Worm (Caenorhabditis elegans) whole organism, early embryonic: ENCODE measurements around the gene txdc-12.2.

ENCODE experiments used
- B0310.2 ChIP-seq: sonication (generic microtip); optimal IDR thresholded peaks from 2 replicates; lab custom pipeline; 2016; ENCODE audit warnings: mild to moderate bottlenecking, missing genetic modification characterization, missing compliant biosample characterization
- F13C5.2 ChIP-seq: sonication (generic microtip); optimal IDR thresholded peaks from 2 replicates; lab custom pipeline; 2017; ENCODE audit warnings: mild to moderate bottlenecking, missing genetic modification characterization, inconsistent platforms, missing compliant biosample characterization
- aly-1 ChIP-seq: sonication (generic microtip); optimal IDR thresholded peaks from 2 replicates; lab custom pipeline; 2016; ENCODE audit warnings: missing genetic modification characterization, missing compliant biosample characterization
- ama-1 ChIP-seq: fragments of 150-350 bp; optimal IDR thresholded peaks from 2 replicates; lab custom pipeline; 2014
- ceh-13 ChIP-seq: fragments of 200-800 bp; sonication (Bioruptor generic); optimal IDR thresholded peaks from 2 replicates; lab custom pipeline; 2018; ENCODE audit warnings: mild to moderate bottlenecking, missing genetic modification characterization, missing compliant biosample characterization
- ceh-36 ChIP-seq: sonication (generic microtip); optimal IDR thresholded peaks from 2 replicates; lab custom pipeline; 2016; ENCODE audit warnings: missing genetic modification characterization, inconsistent platforms, missing compliant biosample characterization
- ets-7 ChIP-seq: sonication (generic microtip); optimal IDR thresholded peaks from 2 replicates; lab custom pipeline; 2016; ENCODE audit warnings: missing genotype, missing genetic modification characterization, missing compliant biosample characterization
- flt-1 ChIP-seq: fragments of 200-800 bp; sonication (Bioruptor generic); IDR thresholded peaks from 2 replicates; pipeline ENCODE4 v1.3.6; 2022; ENCODE audit warnings: missing genetic modification characterization, missing compliant biosample characterization
- hmbx-1 ChIP-seq: sonication (generic microtip); optimal IDR thresholded peaks from 2 replicates; lab custom pipeline; 2016; ENCODE audit warnings: mild to moderate bottlenecking, missing genetic modification characterization, missing compliant biosample characterization
- hmg-4 ChIP-seq: fragments of 200-800 bp; sonication (Bioruptor generic); optimal IDR thresholded peaks from 2 replicates; lab custom pipeline; 2018; ENCODE audit warnings: mild to moderate bottlenecking, missing genetic modification characterization, missing compliant biosample characterization
- hnd-1 ChIP-seq: sonication (generic microtip); optimal IDR thresholded peaks from 2 replicates; lab custom pipeline; 2016; ENCODE audit warnings: missing genetic modification characterization, missing compliant biosample characterization
- pes-1 ChIP-seq: fragments of 200-800 bp; sonication (Bioruptor generic); IDR thresholded peaks from 2 replicates; pipeline ENCODE4 v1.3.6; 2022; ENCODE audit warnings: missing genetic modification reagents, missing genetic modification characterization, missing compliant biosample characterization
- scrt-1 ChIP-seq: fragments of 200-800 bp; sonication (Bioruptor generic); IDR thresholded peaks from 2 replicates; pipeline ENCODE4 v1.3.6; 2022; ENCODE audit warnings: missing genetic modification characterization, missing compliant biosample characterization
- sea-1 ChIP-seq: fragments of 200-800 bp; sonication (Bioruptor generic); conservative IDR thresholded peaks from 2 replicates; pipeline ENCODE4 v1.3.6; 2022; ENCODE audit warnings: missing genetic modification characterization, missing compliant biosample characterization
- tbx-11 ChIP-seq: fragments of 200-800 bp; sonication (Bioruptor generic); IDR thresholded peaks from 2 replicates; pipeline ENCODE4 v1.3.6; 2022; ENCODE audit warnings: missing genetic modification characterization, missing compliant biosample characterization
- tbx-37 ChIP-seq: fragments of 200-800 bp; sonication (Bioruptor generic); conservative IDR thresholded peaks from 2 replicates; pipeline ENCODE4 v1.3.6; 2022; ENCODE audit warnings: missing genetic modification reagents, missing genetic modification characterization, missing compliant biosample characterization
- tra-4 ChIP-seq: sonication (generic microtip); optimal IDR thresholded peaks from 2 replicates; lab custom pipeline; 2017; ENCODE audit warnings: missing genetic modification characterization, missing compliant biosample characterization

Gene txdc-12.2

ce11 chrX:2084988-2085387, 10.7 kb downstream of the txdc-12.2 start, which contains the start of gene F49H12.2:
F49H12.2 (plus strand) TSS chrX:2085288.
- TF ChIP-seq hnd-1 (tag; lab: Kevin White, UChicago) (no peak), ceh-13 (GFP tag; lab: Kevin White, UChicago) (no peak), flt-1 (GFP tag; lab: Robert Waterston, UW) (no peak), F13C5.2 (no peak), tra-4 (tag; lab: Kevin White, UChicago) (no peak), tbx-11 (no peak), B0310.2 (tag; lab: Kevin White, UChicago) (no peak), pes-1 (GFP tag; lab: Robert Waterston, UW) (no peak), scrt-1 (GFP tag; lab: Robert Waterston, UW) (no peak), ceh-36 (tag; lab: Kevin White, UChicago) (no peak), sea-1 (GFP tag; lab: Robert Waterston, UW) (no peak), aly-1 (no peak), hmbx-1 (no peak), tbx-37 (no peak), ama-1 (lab: Kevin White, UChicago) (no peak), hmg-4 (no peak)

DNA sequence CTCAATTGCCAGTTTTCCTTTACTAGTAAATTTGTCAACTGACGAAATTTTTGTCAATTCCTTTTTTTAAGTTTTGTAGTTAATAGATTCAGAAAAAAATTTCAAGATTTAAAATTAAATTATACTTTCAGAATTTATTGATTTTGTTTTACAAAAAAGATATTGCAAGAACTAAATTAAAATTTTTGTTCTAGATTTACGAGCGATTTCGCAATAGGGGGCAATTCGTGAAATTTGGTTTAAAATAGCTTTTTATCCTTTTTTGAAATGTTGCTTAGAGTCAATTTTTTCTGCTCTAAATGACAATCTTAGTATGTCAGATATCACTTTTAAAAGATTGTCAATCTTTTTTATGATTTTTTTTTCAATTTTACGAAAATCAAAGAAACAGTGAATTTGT, 11.2 kb downstream of the txdc-12.2 start:
- TF ChIP-seq hnd-1 (tag; lab: Kevin White, UChicago) (no peak), tbx-11 (no peak), flt-1 (GFP tag; lab: Robert Waterston, UW) (no peak), F13C5.2 (no peak), hmbx-1 (no peak), ama-1 (lab: Kevin White, UChicago) (no peak), ceh-13 (GFP tag; lab: Kevin White, UChicago) (no peak), sea-1 (GFP tag; lab: Robert Waterston, UW) (no peak), ets-7 (tag; lab: Kevin White, UChicago) (no peak)

- TF ChIP-seq pes-1 (GFP tag; lab: Robert Waterston, UW): no peak
- TF ChIP-seq F13C5.2: no peak
- TF ChIP-seq tbx-11: no peak
- TF ChIP-seq hmbx-1: no peak
- no peak for TF ChIP-seq scrt-1 (GFP tag; lab: Robert Waterston, UW)
- no peak for TF ChIP-seq tbx-37
- no peak for TF ChIP-seq B0310.2 (tag; lab: Kevin White, UChicago)
- TF ChIP-seq flt-1 (GFP tag; lab: Robert Waterston, UW): no peak
- TF ChIP-seq aly-1: no peak
- no peak for TF ChIP-seq ets-7 (tag; lab: Kevin White, UChicago)
- TF ChIP-seq hnd-1 (tag; lab: Kevin White, UChicago): no peak
- TF ChIP-seq sea-1 (GFP tag; lab: Robert Waterston, UW): no peak
- TF ChIP-seq tra-4 (tag; lab: Kevin White, UChicago): no peak
- TF ChIP-seq hmg-4: no peak
- TF ChIP-seq ceh-36 (tag; lab: Kevin White, UChicago): no peak
These were observed 13.5 kb downstream of the txdc-12.2 start for ce11 chrX:2087716-2088115.

- TF ChIP-seq B0310.2 (tag; lab: Kevin White, UChicago) (no peak), ets-7 (tag; lab: Kevin White, UChicago) (no peak), flt-1 (GFP tag; lab: Robert Waterston, UW) (no peak), F13C5.2 (no peak), ama-1 (lab: Kevin White, UChicago) (no peak), hmbx-1 (no peak), tra-4 (tag; lab: Kevin White, UChicago) (no peak), pes-1 (GFP tag; lab: Robert Waterston, UW) (no peak), ceh-36 (tag; lab: Kevin White, UChicago) (no peak)
These were observed 15.2 kb downstream of the txdc-12.2 start, which contains the start of gene lsy-2 for ce11 chrX:2089434-2089833. lsy-2 (plus strand) TSS chrX:2089704.

ce11 chrX:2090493-2090892, 16.2 kb downstream of the txdc-12.2 start:
- TF ChIP-seq scrt-1 (GFP tag; lab: Robert Waterston, UW) (no peak), F13C5.2 (no peak), tra-4 (tag; lab: Kevin White, UChicago) (no peak), tbx-11 (no peak), aly-1 (no peak), tbx-37 (no peak), sea-1 (GFP tag; lab: Robert Waterston, UW) (no peak), hnd-1 (tag; lab: Kevin White, UChicago) (no peak), ceh-13 (GFP tag; lab: Kevin White, UChicago) (no peak), ceh-36 (tag; lab: Kevin White, UChicago) (no peak)

DNA sequence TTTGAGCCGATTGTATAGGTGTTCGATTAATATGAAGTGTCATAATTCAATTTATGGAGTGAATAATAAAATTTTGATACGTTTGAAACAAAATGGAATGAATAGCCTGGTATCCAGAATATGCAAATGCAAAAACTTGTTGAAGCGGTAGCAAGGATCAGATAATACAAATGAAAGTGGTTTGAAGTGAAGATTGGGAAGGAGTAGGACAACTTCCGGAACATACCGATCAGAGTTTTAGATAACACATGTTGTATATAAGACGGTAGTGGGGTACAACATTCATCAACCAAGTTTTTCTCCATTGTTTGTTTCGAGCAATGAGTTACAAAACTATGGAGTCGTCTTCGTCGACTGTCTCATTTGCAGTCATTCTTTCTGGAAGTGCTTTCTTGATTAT, 18.9 kb downstream of the txdc-12.2 start, which contains the start of gene col-164:
TSS of gene col-164 (plus strand) at position 301 of the 400 bp plus-strand sequence.
- TF ChIP-seq hnd-1 (tag; lab: Kevin White, UChicago) (no peak), hmg-4 (no peak), ama-1 (lab: Kevin White, UChicago) (no peak), scrt-1 (GFP tag; lab: Robert Waterston, UW) (no peak), hmbx-1 (no peak), tbx-11 (no peak), aly-1 (no peak), B0310.2 (tag; lab: Kevin White, UChicago) (no peak), pes-1 (GFP tag; lab: Robert Waterston, UW) (no peak), sea-1 (GFP tag; lab: Robert Waterston, UW) (no peak), ceh-36 (tag; lab: Kevin White, UChicago) (no peak)

DNA sequence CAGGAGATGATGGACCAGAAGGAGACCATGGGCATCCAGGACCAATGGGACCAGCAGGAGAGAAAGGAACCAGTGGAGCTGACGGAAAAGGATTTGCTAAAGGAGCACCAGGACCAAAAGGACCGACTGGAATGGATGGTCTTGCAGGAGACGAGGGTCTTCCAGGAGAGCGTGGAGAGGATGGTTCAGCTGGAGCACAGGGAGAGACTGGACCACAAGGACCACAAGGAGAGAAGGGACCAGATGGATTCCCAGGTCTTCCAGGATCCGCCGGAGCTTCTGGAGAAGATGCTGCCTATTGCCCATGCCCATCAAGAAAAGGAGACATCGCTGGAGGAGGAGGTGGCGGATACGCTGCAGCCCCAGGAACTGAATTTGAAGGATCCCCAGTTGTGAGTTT, 19.8 kb downstream of the txdc-12.2 start:
- TF ChIP-seq ceh-36 (tag; lab: Kevin White, UChicago) (no peak), scrt-1 (GFP tag; lab: Robert Waterston, UW) (no peak), ets-7 (tag; lab: Kevin White, UChicago) (no peak), hnd-1 (tag; lab: Kevin White, UChicago) (no peak), aly-1 (no peak), ama-1 (lab: Kevin White, UChicago) (no peak), sea-1 (GFP tag; lab: Robert Waterston, UW) (no peak), hmbx-1 (no peak), B0310.2 (tag; lab: Kevin White, UChicago) (no peak), flt-1 (GFP tag; lab: Robert Waterston, UW) (no peak), tbx-37 (no peak), tra-4 (tag; lab: Kevin White, UChicago) (no peak), pes-1 (GFP tag; lab: Robert Waterston, UW) (no peak), ceh-13 (GFP tag; lab: Kevin White, UChicago) (no peak), tbx-11 (no peak), F13C5.2 (no peak), hmg-4 (no peak)
